Worm (Caenorhabditis elegans): ENCODE data around the gene rcan-1.

rcan-1 gene

ce11 chrIII:5706077-5706627 is 22.3 kb upstream of the rcan-1 start, which contains the start of gene rpl-23 (continued):
- no peak for TF ChIP-seq nhr-237 (tag; optimal IDR thresholded peaks at IDR 0.05)
- TF ChIP-seq sea-2 (GFP tag; optimal IDR thresholded peaks at IDR 0.05), result no peak
- peak; percentile 23 for TF ChIP-seq egl-27 (tag; optimal IDR thresholded peaks at IDR 0.05)
- peak; percentile 81 for TF ChIP-seq fkh-10 (GFP tag; optimal IDR thresholded peaks at IDR 0.05)
- peak; percentile 17 for TF ChIP-seq tbx-2 (tag; optimal IDR thresholded peaks at IDR 0.05)
- no peak for TF ChIP-seq eor-1 (tag; optimal IDR thresholded peaks at IDR 0.05)
- TF ChIP-seq nhr-67 (tag; optimal IDR thresholded peaks at IDR 0.05), result no peak
- no peak for TF ChIP-seq ztf-11 (tag; optimal IDR thresholded peaks at IDR 0.05)
- peak; percentile 70 for TF ChIP-seq lsy-12 (tag; optimal IDR thresholded peaks at IDR 0.05)
- peak; percentile 96 for TF ChIP-seq nfya-1 (tag; optimal IDR thresholded peaks at IDR 0.05; ENCODE audit: insufficient read depth)

- TF ChIP-seq snpc-4 (tag; optimal IDR thresholded peaks at IDR 0.05) (no peak), unc-62 (GFP tag; optimal IDR thresholded peaks at IDR 0.05) (no peak), skn-1 (tag; optimal IDR thresholded peaks at IDR 0.05) (no peak), nhr-76 (tag; optimal IDR thresholded peaks at IDR 0.05) (no peak), nhr-23 (tag; optimal IDR thresholded peaks at IDR 0.05) (no peak), hmg-11 (tag; optimal IDR thresholded peaks at IDR 0.05) (no peak), zag-1 (tag; optimal IDR thresholded peaks at IDR 0.05) (no peak), ztf-4 (tag; optimal IDR thresholded peaks at IDR 0.05) (no peak), ceh-16 (tag; optimal IDR thresholded peaks at IDR 0.05) (no peak), ceh-9 (tag; optimal IDR thresholded peaks at IDR 0.05) (no peak), mdl-1 (tag; optimal IDR thresholded peaks at IDR 0.05) (no peak), lin-39 (tag; optimal IDR thresholded peaks at IDR 0.05) (no peak), tbx-2 (tag; optimal IDR thresholded peaks at IDR 0.05) (no peak)
Measured at ce11 chrIII:5705228-5705888, 21.5 kb upstream of the rcan-1 start, which contains the start of gene swp-1. Gene swp-1 (minus strand): TSS chrIII:5705525.

ce11 chrIII:5701491-5701890 is 17.6 kb upstream of the rcan-1 start:
- no peak for TF ChIP-seq skn-1 (tag; optimal IDR thresholded peaks at IDR 0.05)
- no peak for TF ChIP-seq nhr-237 (tag; optimal IDR thresholded peaks at IDR 0.05)
- TF ChIP-seq fkh-2 (tag; optimal IDR thresholded peaks at IDR 0.05), result no peak
- TF ChIP-seq ceh-28 (tag; optimal IDR thresholded peaks at IDR 0.05), result no peak
- no peak for TF ChIP-seq elt-3 (tag; optimal IDR thresholded peaks at IDR 0.05)
- no peak for TF ChIP-seq elt-2 (tag; optimal IDR thresholded peaks at IDR 0.05)
- no peak for TF ChIP-seq ceh-16 (tag; optimal IDR thresholded peaks at IDR 0.05)
- no peak for TF ChIP-seq ceh-9 (tag; optimal IDR thresholded peaks at IDR 0.05)

- TF ChIP-seq elt-3 (tag; optimal IDR thresholded peaks at IDR 0.05) (no peak), jun-1 (tag; optimal IDR thresholded peaks at IDR 0.05) (no peak), nhr-77 (tag; optimal IDR thresholded peaks at IDR 0.05) (no peak), zag-1 (tag; optimal IDR thresholded peaks at IDR 0.05) (no peak), pqm-1 (tag; optimal IDR thresholded peaks at IDR 0.05) (no peak), nfya-1 (tag; optimal IDR thresholded peaks at IDR 0.05; ENCODE audit: insufficient read depth) (peak; percentile 53), unc-62 (GFP tag; optimal IDR thresholded peaks at IDR 0.05) (no peak), egl-27 (tag; optimal IDR thresholded peaks at IDR 0.05) (no peak), hmg-11 (tag; optimal IDR thresholded peaks at IDR 0.05) (peak; percentile 27), sea-2 (GFP tag; optimal IDR thresholded peaks at IDR 0.05) (no peak), ceh-16 (tag; optimal IDR thresholded peaks at IDR 0.05) (no peak), nhr-76 (tag; optimal IDR thresholded peaks at IDR 0.05) (no peak), snpc-4 (tag; optimal IDR thresholded peaks at IDR 0.05) (peak; percentile 79), nhr-237 (tag; optimal IDR thresholded peaks at IDR 0.05) (no peak), ceh-28 (tag; optimal IDR thresholded peaks at IDR 0.05) (no peak), nhr-23 (tag; optimal IDR thresholded peaks at IDR 0.05) (peak; percentile 12), fkh-2 (tag; optimal IDR thresholded peaks at IDR 0.05) (no peak), ama-1 (optimal IDR thresholded peaks at IDR 0.05) (no peak), mdl-1 (tag; optimal IDR thresholded peaks at IDR 0.05) (no peak), lsy-12 (tag; optimal IDR thresholded peaks at IDR 0.05) (no peak), nhr-11 (tag; optimal IDR thresholded peaks at IDR 0.05) (no peak), nhr-25 (tag; optimal IDR thresholded peaks at IDR 0.05) (no peak), ztf-11 (tag; optimal IDR thresholded peaks at IDR 0.05) (no peak), nhr-43 (tag; optimal IDR thresholded peaks at IDR 0.05; ENCODE audit: poor library complexity, severe bottlenecking) (no peak), ZK546.5 (tag; optimal IDR thresholded peaks at IDR 0.05) (no peak), pha-4 (tag; optimal IDR thresholded peaks at IDR 0.05) (peak; percentile 60), aly-2 (tag; optimal IDR thresholded peaks at IDR 0.05) (no peak), eor-1 (tag; optimal IDR thresholded peaks at IDR 0.05) (no peak), elt-1 (tag; optimal IDR thresholded peaks at IDR 0.05) (no peak), lin-39 (tag; optimal IDR thresholded peaks at IDR 0.05) (peak; percentile 30), R02D3.7 (tag; optimal IDR thresholded peaks at IDR 0.05) (no peak), lin-15B (tag; optimal IDR thresholded peaks at IDR 0.05) (peak; percentile 46), fos-1 (tag; optimal IDR thresholded peaks at IDR 0.05) (no peak), unc-39 (tag; optimal IDR thresholded peaks at IDR 0.05) (no peak), skn-1 (tag; optimal IDR thresholded peaks at IDR 0.05) (no peak), fkh-10 (GFP tag; optimal IDR thresholded peaks at IDR 0.05) (no peak), elt-2 (tag; optimal IDR thresholded peaks at IDR 0.05) (peak; percentile 5)
Measured at ce11 chrIII:5697963-5698730, 14.2 kb upstream of the rcan-1 start, which contains the start of the genes lgg-3 and rgs-5. Gene lgg-3 (minus strand): TSS chrIII:5698013. Gene rgs-5 (plus strand): TSS chrIII:5698555.

Measured in whole organism, L3 larva.